Worm (Caenorhabditis elegans) whole organism, young adult: ENCODE data around the gene ZK1248.5.

Experiments used
- B0035.1 ChIP-seq: sonication (generic microtip); optimal IDR thresholded peaks from 2 replicates; lab custom pipeline; 2016; ENCODE audit warnings: missing genetic modification characterization, mild to moderate bottlenecking, missing compliant biosample characterization, missing genotype, missing genetic modification reagents
- B0261.1 ChIP-seq: sonication (generic microtip); optimal IDR thresholded peaks from 2 replicates; lab custom pipeline; 2016; ENCODE audit warnings: mild to moderate bottlenecking, missing genetic modification characterization, moderate library complexity, missing compliant biosample characterization
- F10E7.11 ChIP-seq: sonication (generic microtip); optimal IDR thresholded peaks from 2 replicates; lab custom pipeline; 2017; ENCODE audit warnings: mild to moderate bottlenecking, missing genetic modification characterization, moderate library complexity, missing compliant biosample characterization
- F37B4.10 ChIP-seq: fragments of 200-800 bp; sonication (Bioruptor generic); IDR thresholded peaks from 2 replicates; pipeline ENCODE4 v1.3.6; 2022; ENCODE audit warnings: missing genetic modification characterization, missing compliant biosample characterization
- F55B11.4 ChIP-seq: sonication (generic microtip); optimal IDR thresholded peaks from 2 replicates; lab custom pipeline; 2016; ENCODE audit warnings: missing compliant biosample characterization, missing genetic modification characterization, borderline replicate concordance; ENCODE audit not compliant: insufficient read depth
- T26A5.8 ChIP-seq: sonication (generic microtip); optimal IDR thresholded peaks from 2 replicates; lab custom pipeline; 2016; ENCODE audit warnings: missing genetic modification characterization, missing compliant biosample characterization
- Y53F4B.3 ChIP-seq: fragments of 200-800 bp; sonication (Bioruptor generic); IDR thresholded peaks from 2 replicates; pipeline ENCODE4 v1.3.6; 2022; ENCODE audit warnings: missing genetic modification reagents, missing genetic modification characterization, missing compliant biosample characterization
- Y67H2A.10 ChIP-seq: fragments of 200-800 bp; sonication (Bioruptor generic); conservative IDR thresholded peaks from 2 replicates; pipeline ENCODE4 v1.3.6; 2022; ENCODE audit warnings: missing genetic modification reagents, missing genetic modification characterization, missing compliant biosample characterization
- Y79H2A.3 ChIP-seq: fragments of 200-800 bp; sonication (Bioruptor generic); conservative IDR thresholded peaks from 2 replicates; pipeline ENCODE4 v1.3.6; 2022; ENCODE audit warnings: missing genetic modification reagents, missing genetic modification characterization, missing compliant biosample characterization
- ama-1 ChIP-seq, 3 experiments: fragments of 150-350 bp in 1 of 3; sonication (generic microtip) in 2 of 3; optimal IDR thresholded peaks; 2 replicates each; lab custom pipeline; 2014 to 2018; ENCODE audit warnings: missing biosample characterization in 2 of 3, missing genetic modification characterization in 2 of 3, missing genetic modification reagents in 2 of 3
- aptf-2 ChIP-seq: fragments of 200-800 bp; sonication (Bioruptor generic); conservative IDR thresholded peaks from 2 replicates; pipeline ENCODE4 v1.3.6; 2022; ENCODE audit warnings: missing genetic modification reagents, missing genetic modification characterization, missing compliant biosample characterization
- bed-2 ChIP-seq: fragments of 200-800 bp; sonication (Bioruptor generic); IDR thresholded peaks from 2 replicates; pipeline ENCODE4 v1.3.6; 2022; ENCODE audit warnings: missing genetic modification reagents, missing genetic modification characterization, missing compliant biosample characterization
- ceh-58 ChIP-seq: fragments of 200-800 bp; sonication (Bioruptor generic); IDR thresholded peaks from 2 replicates; pipeline ENCODE4 v1.3.6; 2022; ENCODE audit warnings: missing genetic modification characterization, missing compliant biosample characterization
- ceh-91 ChIP-seq: fragments of 200-800 bp; sonication (Bioruptor generic); IDR thresholded peaks from 2 replicates; pipeline ENCODE4 v1.3.6; 2022; ENCODE audit warnings: missing genetic modification reagents, missing genetic modification characterization, missing compliant biosample characterization
- dox-1 ChIP-seq: fragments of 200-800 bp; sonication (Bioruptor generic); IDR thresholded peaks from 2 replicates; pipeline ENCODE4 v1.3.6; 2022; ENCODE audit warnings: missing genetic modification reagents, missing genetic modification characterization, missing compliant biosample characterization
- dpff-1 ChIP-seq: sonication (generic microtip); optimal IDR thresholded peaks from 2 replicates; lab custom pipeline; 2017; ENCODE audit warnings: mild to moderate bottlenecking, missing genetic modification characterization, missing compliant biosample characterization
- ekl-4 ChIP-seq: fragments of 200-800 bp; sonication (Bioruptor generic); IDR thresholded peaks from 2 replicates; pipeline ENCODE4 v1.3.6; 2022; ENCODE audit warnings: missing genetic modification reagents, missing genetic modification characterization, missing compliant biosample characterization
- hlh-12 ChIP-seq: sonication (generic microtip); optimal IDR thresholded peaks from 2 replicates; lab custom pipeline; 2016; ENCODE audit warnings: missing genetic modification characterization, missing compliant biosample characterization
- let-526 ChIP-seq: fragments of 200-800 bp; sonication (Bioruptor generic); IDR thresholded peaks from 2 replicates; pipeline ENCODE4 v1.3.6; 2022; ENCODE audit warnings: missing genetic modification reagents, missing genetic modification characterization, missing compliant biosample characterization
- let-607 ChIP-seq, 2 experiments: fragments of 200-800 bp in 1 of 2; sonication (Bioruptor generic) in 1 of 2; sonication (generic microtip) in 1 of 2; optimal IDR thresholded peaks; 2 replicates each; lab custom pipeline; 2016 to 2018; ENCODE audit warnings: mild to moderate bottlenecking in 2 of 2, missing compliant biosample characterization in 2 of 2, missing genetic modification characterization in 2 of 2, moderate library complexity in 2 of 2, missing genotype in 1 of 2
- lin-26 ChIP-seq: fragments of 200-800 bp; sonication (Bioruptor generic); IDR thresholded peaks from 2 replicates; pipeline ENCODE4 v1.3.6; 2022; ENCODE audit warnings: missing genetic modification reagents, missing genetic modification characterization, missing compliant biosample characterization
- lin-35 ChIP-seq, 3 experiments: fragments of 150-350 bp in 2 of 3; sonication (generic microtip) in 1 of 3; optimal IDR thresholded peaks; 2 replicates each; lab custom pipeline; 2014 to 2018; ENCODE audit warnings: missing biosample characterization in 3 of 3, missing genetic modification characterization in 3 of 3, missing genetic modification reagents in 3 of 3
- lsy-27 ChIP-seq: sonication (generic microtip); optimal IDR thresholded peaks from 2 replicates; lab custom pipeline; 2017; ENCODE audit warnings: missing genetic modification characterization, mild to moderate bottlenecking, missing compliant biosample characterization, antibody characterized with exemption, missing genotype, borderline replicate concordance; ENCODE audit not compliant: insufficient read depth
- madf-10 ChIP-seq: sonication (generic microtip); optimal IDR thresholded peaks from 2 replicates; lab custom pipeline; 2016; ENCODE audit warnings: mild to moderate bottlenecking, missing genetic modification characterization, missing compliant biosample characterization
- madf-6 ChIP-seq: fragments of 200-800 bp; sonication (Bioruptor generic); IDR thresholded peaks from 2 replicates; pipeline ENCODE4 v1.3.6; 2022; ENCODE audit warnings: missing genetic modification reagents, missing genetic modification characterization, missing compliant biosample characterization
- madf-8 ChIP-seq: fragments of 200-800 bp; sonication (Bioruptor generic); conservative IDR thresholded peaks from 2 replicates; pipeline ENCODE4 v1.3.6; 2022; ENCODE audit warnings: missing genetic modification reagents, missing genetic modification characterization, missing compliant biosample characterization
- mel-28 ChIP-seq: sonication (generic microtip); optimal IDR thresholded peaks from 2 replicates; lab custom pipeline; 2016; ENCODE audit warnings: borderline replicate concordance, mild to moderate bottlenecking, missing genetic modification characterization, missing compliant biosample characterization
- nfya-1 ChIP-seq: sonication (generic microtip); optimal IDR thresholded peaks from 2 replicates; lab custom pipeline; 2017; ENCODE audit warnings: antibody characterized with exemption, missing compliant biosample characterization, missing genetic modification characterization, borderline replicate concordance; ENCODE audit not compliant: insufficient read depth
- nhr-80 ChIP-seq: sonication (generic microtip); optimal IDR thresholded peaks from 2 replicates; lab custom pipeline; 2016; ENCODE audit warnings: missing genetic modification characterization, missing compliant biosample characterization
- rcor-1 ChIP-seq: fragments of 200-800 bp; sonication (Bioruptor generic); IDR thresholded peaks from 2 replicates; pipeline ENCODE4 v1.3.6; 2022; ENCODE audit warnings: missing genetic modification reagents, missing genetic modification characterization, missing compliant biosample characterization
- sea-2 ChIP-seq: fragments of 200-800 bp; sonication (Bioruptor generic); IDR thresholded peaks from 2 replicates; pipeline ENCODE4 v1.3.6; 2022; ENCODE audit warnings: missing genetic modification characterization, missing compliant biosample characterization
- snpc-1.3 ChIP-seq: sonication (generic microtip); optimal IDR thresholded peaks from 2 replicates; lab custom pipeline; 2017; ENCODE audit warnings: missing genetic modification characterization, mild to moderate bottlenecking, missing compliant biosample characterization, antibody characterized with exemption, moderate library complexity, missing genotype, missing genetic modification reagents; ENCODE audit not compliant: insufficient read depth
- snpc-4 ChIP-seq, 5 experiments: fragments of 150-350 bp in 1 of 5; sonication (generic microtip) in 4 of 5; optimal IDR thresholded peaks; 2 replicates each; lab custom pipeline; 2014 to 2018; ENCODE audit warnings: missing genetic modification characterization in 5 of 5, missing biosample characterization in 3 of 5, antibody characterized with exemption in 2 of 5, mild to moderate bottlenecking in 2 of 5, missing compliant biosample characterization in 2 of 5, missing genotype in 2 of 5, moderate library complexity in 2 of 5, missing genetic modification reagents in 1 of 5
- somi-1 ChIP-seq: fragments of 200-800 bp; sonication (Bioruptor generic); optimal IDR thresholded peaks from 2 replicates; lab custom pipeline; 2018; ENCODE audit warnings: mild to moderate bottlenecking, missing genetic modification characterization, missing compliant biosample characterization
- tbx-9 ChIP-seq: sonication (generic microtip); optimal IDR thresholded peaks from 2 replicates; lab custom pipeline; 2016; ENCODE audit warnings: borderline replicate concordance, missing genetic modification characterization, inconsistent platforms, missing compliant biosample characterization
- tlf-1 ChIP-seq: fragments of 200-800 bp; sonication (Bioruptor generic); optimal IDR thresholded peaks from 2 replicates; lab custom pipeline; 2018; ENCODE audit warnings: mild to moderate bottlenecking, missing genetic modification characterization, missing compliant biosample characterization
- zim-3 ChIP-seq: sonication (generic microtip); optimal IDR thresholded peaks from 2 replicates; lab custom pipeline; 2017; ENCODE audit warnings: mild to moderate bottlenecking, missing genetic modification characterization, moderate library complexity, missing compliant biosample characterization
- ztf-6 ChIP-seq: fragments of 200-800 bp; sonication (Bioruptor generic); IDR thresholded peaks from 2 replicates; pipeline ENCODE4 v1.3.6; 2022; ENCODE audit warnings: missing genetic modification reagents, missing genetic modification characterization, missing compliant biosample characterization

Gene ZK1248.5

ce11 chrII:5810230-5810629 is at the start of gene ZK1248.5, which contains the start of gene msp-64:
Gene ZK1248.5, plus strand, starts transcription at chrII:5810514.
Gene msp-64, minus strand, starts transcription at chrII:5810330.
- TF ChIP-seq F10E7.11 (no peak), Y53F4B.3 (no peak), rcor-1 (GFP tag; lab: Robert Waterston, UW) (no peak), ztf-6 (GFP tag; lab: Robert Waterston, UW) (no peak), T26A5.8 (no peak), nfya-1 (tag; lab: Kevin White, UChicago) (no peak), zim-3 (tag; lab: Kevin White, UChicago) (no peak), B0035.1 (tag; lab: Kevin White, UChicago) (no peak), F37B4.10 (GFP tag; lab: Robert Waterston, UW) (no peak), ekl-4 (no peak), snpc-1.3 (tag; lab: Kevin White, UChicago) (no peak), Y79H2A.3 (GFP tag; lab: Robert Waterston, UW) (no peak)

ce11 chrII:5765318-5765717 is 45.0 kb upstream of the ZK1248.5 start, which contains the start of gene ifb-1:
Gene ifb-1, plus strand, starts transcription at chrII:5765618.
- no peak for TF ChIP-seq snpc-4 (GFP tag; optimal IDR thresholded peaks at IDR 0.05; lab: Kevin White, UChicago)
- no peak for TF ChIP-seq snpc-4 (tag; optimal IDR thresholded peaks at IDR 0.05; lab: Kevin White, UChicago)
- TF ChIP-seq sea-2, result no peak
- TF ChIP-seq F55B11.4 (tag; lab: Kevin White, UChicago), result no peak
- no peak for TF ChIP-seq mel-28 (tag; lab: Kevin White, UChicago)
- no peak for TF ChIP-seq somi-1 (GFP tag; lab: Kevin White, UChicago)
- TF ChIP-seq ceh-91 (GFP tag; lab: Robert Waterston, UW), result no peak
- TF ChIP-seq madf-10 (tag; lab: Kevin White, UChicago), result no peak
- no peak for TF ChIP-seq dox-1 (GFP tag; lab: Robert Waterston, UW)
- no peak for TF ChIP-seq hlh-12 (tag; lab: Kevin White, UChicago)
- TF ChIP-seq F10E7.11, result no peak
- TF ChIP-seq madf-6, result no peak
- TF ChIP-seq, all 124 proteins: peak for 0

- TF ChIP-seq ekl-4 (no peak), lin-35 (GFP tag; optimal IDR thresholded peaks at IDR 0.05; lab: Kevin White, UChicago) (no peak), madf-6 (no peak), nhr-80 (tag; lab: Kevin White, UChicago) (no peak), bed-2 (GFP tag; lab: Robert Waterston, UW) (no peak), ceh-58 (no peak), lin-26 (no peak), let-607 (tag; optimal IDR thresholded peaks at IDR 0.05; lab: Kevin White, UChicago) (no peak), tlf-1 (GFP tag; lab: Kevin White, UChicago) (no peak), ama-1 (optimal IDR thresholded peaks at IDR 0.05; lab: Kevin White, UChicago) (no peak), ama-1 (GFP tag; optimal IDR thresholded peaks at IDR 0.05; lab: Kevin White, UChicago) (no peak), tbx-9 (tag; lab: Kevin White, UChicago) (no peak), madf-8 (GFP tag; lab: Robert Waterston, UW) (no peak), dpff-1 (no peak), B0261.1 (tag; lab: Kevin White, UChicago) (no peak), let-526 (no peak), Y67H2A.10 (GFP tag; lab: Robert Waterston, UW) (no peak), aptf-2 (GFP tag; lab: Robert Waterston, UW) (no peak), lsy-27 (no peak)
These were observed 42.0 kb upstream of the ZK1248.5 start for ce11 chrII:5768274-5768820.
